Worm (Caenorhabditis elegans): Measurements from ENCODE around the gene nlp-47.

Gene nlp-47

ce11 chrIV:5334518-5334917 is 43.9 kb downstream of the nlp-47 start (continued):
- TF ChIP-seq nhr-43 (tag; optimal IDR thresholded peaks at IDR 0.05; ENCODE audit: poor library complexity, severe bottlenecking) (peak; percentile 57), elt-2 (tag; optimal IDR thresholded peaks at IDR 0.05) (peak; percentile 10), ama-1 (optimal IDR thresholded peaks at IDR 0.05) (no peak), sea-2 (GFP tag; optimal IDR thresholded peaks at IDR 0.05) (no peak), R02D3.7 (tag; optimal IDR thresholded peaks at IDR 0.05) (no peak), ztf-4 (tag; optimal IDR thresholded peaks at IDR 0.05) (no peak), eor-1 (tag; optimal IDR thresholded peaks at IDR 0.05) (no peak), nhr-11 (tag; optimal IDR thresholded peaks at IDR 0.05) (no peak), lin-39 (tag; optimal IDR thresholded peaks at IDR 0.05) (no peak)

ce11 chrIV:5337649-5338048 is 47.0 kb downstream of the nlp-47 start:
- TF ChIP-seq mdl-1 (tag; optimal IDR thresholded peaks at IDR 0.05), result no peak
- no peak for TF ChIP-seq pha-4 (tag; optimal IDR thresholded peaks at IDR 0.05)
- TF ChIP-seq egl-5 (tag; optimal IDR thresholded peaks at IDR 0.05), result no peak
- no peak for TF ChIP-seq ceh-9 (tag; optimal IDR thresholded peaks at IDR 0.05)
- no peak for TF ChIP-seq lin-39 (tag; optimal IDR thresholded peaks at IDR 0.05)
- TF ChIP-seq unc-62 (GFP tag; optimal IDR thresholded peaks at IDR 0.05), result no peak
- no peak for TF ChIP-seq fkh-10 (GFP tag; optimal IDR thresholded peaks at IDR 0.05)
- TF ChIP-seq elt-2 (tag; optimal IDR thresholded peaks at IDR 0.05), result no peak
- no peak for TF ChIP-seq ztf-11 (tag; optimal IDR thresholded peaks at IDR 0.05)
- TF ChIP-seq ceh-16 (tag; optimal IDR thresholded peaks at IDR 0.05), result no peak

- TF ChIP-seq nhr-237 (tag; optimal IDR thresholded peaks at IDR 0.05) (no peak), elt-3 (tag; optimal IDR thresholded peaks at IDR 0.05) (peak in 1 of 3 experiments; percentile 24), R02D3.7 (tag; optimal IDR thresholded peaks at IDR 0.05) (no peak), nhr-25 (tag; optimal IDR thresholded peaks at IDR 0.05) (no peak), mdl-1 (tag; optimal IDR thresholded peaks at IDR 0.05) (no peak), pqm-1 (tag; optimal IDR thresholded peaks at IDR 0.05) (no peak), elt-1 (tag; optimal IDR thresholded peaks at IDR 0.05) (no peak)
These were observed 48.6 kb downstream of the nlp-47 start, which contains the start of gene Y4C6B.2 for ce11 chrIV:5339255-5339654. Gene Y4C6B.2, plus strand, starts transcription at chrIV:5339574.

Data from whole organism, L3 larva.